Fruit fly (Drosophila melanogaster): Measurements from ENCODE around the gene Ugt302K1.

Gene Ugt302K1

DNA sequence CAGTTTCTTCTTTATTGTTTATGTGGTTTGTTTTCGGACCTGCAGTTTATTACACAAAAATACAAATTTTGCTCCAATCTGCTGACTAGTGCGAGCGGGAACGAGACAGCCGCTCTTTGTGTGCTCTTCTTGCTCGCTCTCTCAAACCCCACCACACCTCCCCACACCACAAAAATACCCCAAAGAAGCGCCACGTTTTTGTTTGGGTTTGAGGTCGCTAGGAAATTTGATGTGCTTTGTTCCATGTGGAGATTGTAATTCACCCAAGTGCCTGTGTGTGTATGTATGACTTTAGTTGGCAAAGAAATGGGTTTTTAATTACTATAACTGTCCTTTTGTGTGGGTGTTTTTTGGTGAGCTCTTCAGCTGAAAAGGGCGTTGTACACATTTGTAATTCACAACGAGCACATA, 44.4 kb upstream of the Ugt302K1 start (continued):
- TF ChIP-seq Meics (GFP tag; optimal IDR thresholded peaks at IDR 0.05) (no peak), Mes4 (GFP tag; optimal IDR thresholded peaks at IDR 0.05) (no peak), slou (GFP tag; optimal IDR thresholded peaks at IDR 0.05) (no peak), Hey (tag; optimal IDR thresholded peaks at IDR 0.05) (peak; percentile 46), CG10431 (GFP tag; optimal IDR thresholded peaks at IDR 0.05) (no peak), CG7372 (GFP tag; IDR thresholded peaks at IDR 0.05) (no peak), hbn (GFP tag; IDR thresholded peaks at IDR 0.05; ENCODE audit: partially characterized antibody) (no peak; the same call in 1 of the 2 replicates), so (GFP tag; IDR thresholded peaks at IDR 0.05) (no peak), nerfin-1 (tag; optimal IDR thresholded peaks at IDR 0.05) (no peak), odd (GFP tag; optimal IDR thresholded peaks at IDR 0.05) (no peak), pum (GFP tag; optimal IDR thresholded peaks at IDR 0.05) (no peak), Mad (GFP tag; optimal IDR thresholded peaks at IDR 0.05) (no peak), CG30431 (GFP tag; optimal IDR thresholded peaks at IDR 0.05) (no peak), CG7786 (GFP tag; optimal IDR thresholded peaks at IDR 0.05) (no peak), CG31441 (GFP tag; IDR thresholded peaks at IDR 0.05) (no peak), dpn (GFP tag; optimal IDR thresholded peaks at IDR 0.05) (peak; percentile 19 to 27), sr (GFP tag; IDR thresholded peaks at IDR 0.05) (no peak), dmrt11E (tag; optimal IDR thresholded peaks at IDR 0.05) (no peak), CG9727 (GFP tag; optimal IDR thresholded peaks at IDR 0.05) (no peak), CG2875 (GFP tag; optimal IDR thresholded peaks at IDR 0.05) (no peak), Optix (GFP tag; IDR thresholded peaks at IDR 0.05) (no peak), fu2 (GFP tag; optimal IDR thresholded peaks at IDR 0.05) (no peak), Lhr (GFP tag; optimal IDR thresholded peaks at IDR 0.05) (no peak), tgo (GFP tag; IDR thresholded peaks at IDR 0.05) (no peak), az2 (GFP tag; optimal IDR thresholded peaks at IDR 0.05) (no peak), CG10462 (GFP tag; optimal IDR thresholded peaks at IDR 0.05) (no peak), CG6854 (GFP tag; optimal IDR thresholded peaks at IDR 0.05) (no peak), hth (optimal IDR thresholded peaks at IDR 0.05) (no peak), CG9876 (GFP tag; optimal IDR thresholded peaks at IDR 0.05) (no peak), CG16779 (GFP tag; IDR thresholded peaks at IDR 0.05) (0 out of 2 replicates have a peak, but pooled peaks have one; percentile 14), kni (GFP tag; optimal IDR thresholded peaks at IDR 0.05) (no peak), cato (GFP tag; optimal IDR thresholded peaks at IDR 0.05; ENCODE audit: borderline replicate concordance) (no peak), CG3281 (GFP tag; optimal IDR thresholded peaks at IDR 0.05) (no peak), gcm2 (GFP tag; optimal IDR thresholded peaks at IDR 0.05) (no peak), CG11723 (GFP tag; optimal IDR thresholded peaks at IDR 0.05) (no peak), HmgZ (tag; optimal IDR thresholded peaks at IDR 0.05) (peak; percentile 52), jumu (GFP tag; optimal IDR thresholded peaks at IDR 0.05) (no peak), CG32532 (GFP tag; IDR thresholded peaks at IDR 0.05) (peak; percentile 54), CG12155 (GFP tag; optimal IDR thresholded peaks at IDR 0.05) (no peak), CG14441 (GFP tag; IDR thresholded peaks at IDR 0.05) (no peak; the same call in 1 of the 2 replicates), CG33557 (GFP tag; optimal IDR thresholded peaks at IDR 0.05) (no peak), dysf (GFP tag; IDR thresholded peaks at IDR 0.05) (no peak), pan (optimal IDR thresholded peaks at IDR 0.05) (no peak), pan (GFP tag; optimal IDR thresholded peaks at IDR 0.05 in 1 of 2, IDR thresholded peaks at IDR 0.05 in 1 of 2) (peak in 1 of 2 experiments; percentile 39), CG6254 (GFP tag; optimal IDR thresholded peaks at IDR 0.05) (no peak), Sry-β (GFP tag; optimal IDR thresholded peaks at IDR 0.05) (no peak), fd102C (GFP tag; optimal IDR thresholded peaks at IDR 0.05) (no peak), salm (tag; optimal IDR thresholded peaks at IDR 0.05) (no peak), Atf3 (GFP tag; optimal IDR thresholded peaks at IDR 0.05) (no peak), Hmx (GFP tag; optimal IDR thresholded peaks at IDR 0.05) (no peak), Sin3A (optimal IDR thresholded peaks at IDR 0.05) (no peak), toy (GFP tag; IDR thresholded peaks at IDR 0.05) (no peak), NfI (GFP tag; optimal IDR thresholded peaks at IDR 0.05) (no peak)
